Worm (Caenorhabditis elegans) whole organism, young adult: ENCODE results near the gene unc-58.

Source experiments
- T07F8.4 ChIP-seq: sonication (generic microtip); optimal IDR thresholded peaks from 2 replicates; lab custom pipeline; 2016; ENCODE audit warnings: mild to moderate bottlenecking, missing genetic modification characterization, moderate library complexity, missing compliant biosample characterization
- bed-1 ChIP-seq: fragments of 200-800 bp; sonication (Bioruptor generic); IDR thresholded peaks from 2 replicates; pipeline ENCODE4 v1.3.6; 2022; ENCODE audit warnings: missing genetic modification reagents, missing genetic modification characterization, missing compliant biosample characterization
- hlh-26 ChIP-seq: fragments of 200-800 bp; sonication (Bioruptor generic); conservative IDR thresholded peaks from 2 replicates; pipeline ENCODE4 v1.3.6; 2022; ENCODE audit warnings: missing genetic modification reagents, missing genetic modification characterization, missing compliant biosample characterization

ce11 chrX:10138494-10138893 is 5.5 kb upstream of the unc-58 start, which contains the start of gene moc-1:
- TF ChIP-seq bed-1 (GFP tag; lab: Robert Waterston, UW): no peak
- no peak for TF ChIP-seq hlh-26 (GFP tag; lab: Robert Waterston, UW)
- no peak for TF ChIP-seq T07F8.4 (tag; lab: Kevin White, UChicago)
